Worm (Caenorhabditis elegans) whole organism, L4/young adult: ENCODE data around the gene sptl-1.

Source experiments
- W03F9.2 ChIP-seq: fragments of 150-350 bp; optimal IDR thresholded peaks from 2 replicates; lab custom pipeline; 2014; ENCODE audit warnings: missing biosample characterization, missing genetic modification characterization
- dao-5 ChIP-seq: sonication (generic microtip); optimal IDR thresholded peaks from 2 replicates; lab custom pipeline; 2016; ENCODE audit warnings: missing genotype, missing genetic modification characterization, moderate library complexity, missing compliant biosample characterization
- him-1 ChIP-seq: sonication (generic microtip); optimal IDR thresholded peaks from 2 replicates; lab custom pipeline; 2016; ENCODE audit warnings: missing genotype, missing genetic modification reagents, missing genetic modification characterization, missing compliant biosample characterization

ce11 chrII:69354-69753 is 17.9 kb downstream of the sptl-1 start, which contains the start of gene egl-26:
- no peak for TF ChIP-seq dao-5 (tag; lab: Kevin White, UChicago)
- no peak for TF ChIP-seq W03F9.2 (tag; lab: Kevin White, UChicago)
- TF ChIP-seq him-1 (tag; lab: Kevin White, UChicago), result no peak
